Worm (Caenorhabditis elegans) whole organism, L1 larva: ENCODE data around the gene C42C1.9.

Experiments
- F16B12.6 ChIP-seq: fragments of 150-350 bp; optimal IDR thresholded peaks from 2 replicates; lab custom pipeline; 2014; ENCODE audit warnings: missing biosample characterization, missing genetic modification characterization
- aha-1 ChIP-seq: fragments of 150-350 bp; optimal IDR thresholded peaks from 2 replicates; lab custom pipeline; 2014; ENCODE audit warnings: missing biosample characterization, missing genetic modification characterization
- alr-1 ChIP-seq: fragments of 200-800 bp; sonication (Bioruptor generic); optimal IDR thresholded peaks from 2 replicates; lab custom pipeline; 2018; ENCODE audit warnings: borderline replicate concordance, mild to moderate bottlenecking, missing genetic modification characterization, missing compliant biosample characterization
- aly-2 ChIP-seq: fragments of 150-350 bp; optimal IDR thresholded peaks from 2 replicates; lab custom pipeline; 2014; ENCODE audit warnings: missing biosample characterization, missing genetic modification characterization
- ama-1 ChIP-seq: fragments of 150-350 bp; optimal IDR thresholded peaks from 2 replicates; lab custom pipeline; 2014
- blmp-1 ChIP-seq: fragments of 150-350 bp; optimal IDR thresholded peaks from 2 replicates; lab custom pipeline; 2014; ENCODE audit warnings: missing biosample characterization, missing genetic modification characterization
- ceh-88 ChIP-seq: fragments of 200-800 bp; sonication (Bioruptor generic); IDR thresholded peaks from 2 replicates; pipeline ENCODE4 v1.3.6; 2022; ENCODE audit warnings: missing genetic modification characterization, missing compliant biosample characterization
- dpl-1 ChIP-seq, 3 experiments: fragments of 150-350 bp in 2 of 3; sonication (generic microtip) in 1 of 3; optimal IDR thresholded peaks; 2 replicates each; lab custom pipeline; 2014 to 2017; ENCODE audit warnings: missing biosample characterization in 3 of 3, missing genetic modification characterization in 3 of 3, missing genetic modification reagents in 3 of 3
- dsc-1 ChIP-seq: sonication (generic microtip); optimal IDR thresholded peaks from 2 replicates; lab custom pipeline; 2016; ENCODE audit warnings: mild to moderate bottlenecking, missing genetic modification characterization, missing compliant biosample characterization
- efl-1 ChIP-seq, 4 experiments: fragments of 150-350 bp; optimal IDR thresholded peaks in 3 of 4; peaks in 1 of 4; 1 replicate in 1 of 4; 2 replicates in 3 of 4; lab custom pipeline; 2014; ENCODE audit warnings: missing biosample characterization in 2 of 4, missing genetic modification characterization in 2 of 4, missing genetic modification reagents in 2 of 4
- efl-3 ChIP-seq: fragments of 200-800 bp; sonication (Bioruptor generic); optimal IDR thresholded peaks from 2 replicates; lab custom pipeline; 2018; ENCODE audit warnings: mild to moderate bottlenecking, missing genetic modification characterization, missing compliant biosample characterization
- egl-13 ChIP-seq: sonication (generic microtip); optimal IDR thresholded peaks from 2 replicates; lab custom pipeline; 2016; ENCODE audit warnings: missing genotype, missing genetic modification reagents, missing genetic modification characterization, missing compliant biosample characterization
- elt-2 ChIP-seq: sonication (generic microtip); optimal IDR thresholded peaks from 2 replicates; lab custom pipeline; 2016; ENCODE audit warnings: missing genetic modification characterization, mild to moderate bottlenecking, inconsistent platforms, missing compliant biosample characterization, missing genetic modification reagents
- elt-3 ChIP-seq, 6 experiments: fragments of 150-350 bp in 1 of 6; sonication (generic microtip); optimal IDR thresholded peaks; 2 replicates each; lab custom pipeline; 2017 to 2018; ENCODE audit warnings: missing biosample characterization in 6 of 6, missing genetic modification characterization in 6 of 6, inconsistent platforms in 1 of 6
- fkh-4 ChIP-seq: sonication (generic microtip); optimal IDR thresholded peaks from 2 replicates; lab custom pipeline; 2016; ENCODE audit warnings: missing compliant biosample characterization, missing genetic modification characterization, borderline replicate concordance
- grh-1 ChIP-seq: fragments of 200-800 bp; sonication (Bioruptor generic); IDR thresholded peaks from 2 replicates; pipeline ENCODE4 v1.3.6; 2022; ENCODE audit warnings: missing genetic modification reagents, missing genetic modification characterization, missing compliant biosample characterization
- lin-13 ChIP-seq: fragments of 150-350 bp; optimal IDR thresholded peaks from 2 replicates; lab custom pipeline; 2014; ENCODE audit warnings: missing biosample characterization, missing genetic modification reagents, missing genetic modification characterization
- lin-15B ChIP-seq: fragments of 150-350 bp; sonication (generic microtip); optimal IDR thresholded peaks from 3 replicates; lab custom pipeline; 2014; ENCODE audit warnings: missing biosample characterization, missing genetic modification characterization
- lin-35 ChIP-seq, 2 experiments: fragments of 150-350 bp; optimal IDR thresholded peaks; 2 replicates each; lab custom pipeline; 2014; ENCODE audit warnings: missing biosample characterization in 2 of 2, missing genetic modification characterization in 2 of 2, missing genetic modification reagents in 2 of 2
- lsy-2 ChIP-seq, 2 experiments: fragments of 150-350 bp; optimal IDR thresholded peaks; 2 replicates each; lab custom pipeline; 2014; ENCODE audit warnings: missing biosample characterization in 2 of 2, missing genetic modification characterization in 2 of 2
- mab-9 ChIP-seq: fragments of 200-800 bp; sonication (Bioruptor generic); IDR thresholded peaks from 2 replicates; pipeline ENCODE4 v1.3.6; 2022; ENCODE audit warnings: missing genetic modification reagents, missing genetic modification characterization, missing compliant biosample characterization
- mep-1 ChIP-seq: fragments of 150-350 bp; optimal IDR thresholded peaks from 2 replicates; lab custom pipeline; 2014; ENCODE audit warnings: missing biosample characterization, missing genetic modification characterization
- nhr-11 ChIP-seq: fragments of 150-350 bp; optimal IDR thresholded peaks from 2 replicates; lab custom pipeline; 2014; ENCODE audit warnings: missing biosample characterization, missing genetic modification characterization
- nhr-19 ChIP-seq: fragments of 200-800 bp; sonication (Bioruptor generic); conservative IDR thresholded peaks from 2 replicates; pipeline ENCODE4 v1.3.6; 2022; ENCODE audit warnings: missing genetic modification characterization, missing compliant biosample characterization
- nhr-20 ChIP-seq: sonication (generic microtip); optimal IDR thresholded peaks from 2 replicates; lab custom pipeline; 2016; ENCODE audit warnings: mild to moderate bottlenecking, missing genetic modification characterization, missing compliant biosample characterization
- nhr-28 ChIP-seq: fragments of 150-350 bp; optimal IDR thresholded peaks from 2 replicates; lab custom pipeline; 2014; ENCODE audit warnings: missing biosample characterization, missing genetic modification characterization
- nhr-84 ChIP-seq: sonication (generic microtip); optimal IDR thresholded peaks from 2 replicates; lab custom pipeline; 2017; ENCODE audit warnings: missing biosample characterization, missing genetic modification characterization
- nhr-90 ChIP-seq: sonication (generic microtip); optimal IDR thresholded peaks from 2 replicates; lab custom pipeline; 2016; ENCODE audit warnings: mild to moderate bottlenecking, missing genetic modification characterization, missing compliant biosample characterization; ENCODE audit not compliant: poor library complexity
- rnt-1 ChIP-seq: sonication (generic microtip); optimal IDR thresholded peaks from 2 replicates; lab custom pipeline; 2016; ENCODE audit warnings: mild to moderate bottlenecking, missing genetic modification characterization, moderate library complexity, missing compliant biosample characterization
- skn-1 ChIP-seq: fragments of 150-350 bp; optimal IDR thresholded peaks from 2 replicates; lab custom pipeline; 2014; ENCODE audit warnings: missing biosample characterization, missing genetic modification characterization
- sptf-1 ChIP-seq: fragments of 150-350 bp; optimal IDR thresholded peaks from 2 replicates; lab custom pipeline; 2014; ENCODE audit warnings: missing biosample characterization, missing genetic modification characterization
- swsn-7 ChIP-seq: sonication (generic microtip); optimal IDR thresholded peaks from 2 replicates; lab custom pipeline; 2016; ENCODE audit warnings: missing genetic modification characterization, missing compliant biosample characterization
- unc-130 ChIP-seq: fragments of 150-350 bp; optimal IDR thresholded peaks from 2 replicates; lab custom pipeline; 2017; ENCODE audit warnings: missing biosample characterization, missing genetic modification characterization, inconsistent platforms
- unc-62 ChIP-seq: fragments of 150-350 bp; optimal IDR thresholded peaks from 2 replicates; lab custom pipeline; 2014; ENCODE audit warnings: missing biosample characterization, missing genetic modification reagents, missing genetic modification characterization
- unc-86 ChIP-seq: sonication (generic microtip); optimal IDR thresholded peaks from 2 replicates; lab custom pipeline; 2016; ENCODE audit warnings: missing genetic modification characterization, missing compliant biosample characterization
- xbp-1 ChIP-seq: sonication (generic microtip); optimal IDR thresholded peaks from 2 replicates; lab custom pipeline; 2016; ENCODE audit warnings: missing genetic modification characterization, missing compliant biosample characterization
- zip-4 ChIP-seq: fragments of 200-800 bp; sonication (Bioruptor generic); optimal IDR thresholded peaks from 2 replicates; lab custom pipeline; 2018; ENCODE audit warnings: mild to moderate bottlenecking, missing genetic modification characterization, moderate library complexity, missing compliant biosample characterization

C42C1.9 gene

DNA sequence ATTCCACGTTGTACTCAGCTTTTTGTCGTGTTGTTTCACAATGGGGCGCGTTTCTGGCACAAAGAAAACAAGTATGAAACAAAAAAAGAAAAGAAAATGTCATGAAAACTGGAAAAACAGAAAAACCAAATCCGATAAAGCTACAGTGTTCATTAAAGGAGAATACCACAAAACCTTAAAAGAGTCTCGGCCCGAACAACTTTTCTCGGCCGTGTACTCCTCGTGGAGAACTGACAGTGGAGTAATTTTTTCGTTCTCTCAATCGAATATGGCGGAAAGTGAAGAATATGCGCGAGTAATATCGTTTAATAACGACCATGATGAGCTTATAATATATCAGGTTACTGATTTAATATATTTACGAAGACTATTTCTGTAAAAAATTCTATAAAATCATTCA, 10.7 kb upstream of the C42C1.9 start, which contains the start of the genes tag-335 and vkmt-1 (continued):
- TF ChIP-seq elt-3 (tag; optimal IDR thresholded peaks at IDR 0.05; lab: Kevin White, UChicago) = no peak

DNA sequence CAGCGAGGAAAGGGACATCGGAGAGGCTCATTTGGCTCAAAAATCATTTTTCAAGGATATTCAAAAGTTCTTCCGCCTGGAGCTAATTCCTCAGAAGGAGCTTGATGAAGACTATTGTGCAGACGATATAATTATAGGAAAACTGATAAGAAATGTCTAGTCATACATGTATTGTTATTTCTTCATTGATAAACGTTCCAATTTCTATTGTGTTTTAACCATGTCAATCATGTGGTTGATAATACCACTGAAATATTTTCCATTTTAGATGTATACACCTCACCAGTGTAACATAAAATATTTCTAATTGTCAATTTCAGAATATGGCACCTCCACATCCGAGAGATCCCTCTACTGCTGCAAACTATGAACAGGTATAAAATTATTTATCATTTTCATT, 9.9 kb upstream of the C42C1.9 start, which contains the start of gene ltah-1.1:
Gene ltah-1.1, plus strand, starts transcription at position 283 of the 400 bp plus-strand sequence.
- TF ChIP-seq alr-1 (tag; lab: Kevin White, UChicago) (no peak), efl-3 (GFP tag; lab: Kevin White, UChicago) (no peak), grh-1 (GFP tag; lab: Robert Waterston, UW) (no peak), skn-1 (no peak)

ce11 chrIV:12282157-12282789, 7.0 kb upstream of the C42C1.9 start, which contains the start of the genes C42C1.12 and C42C1.19:
TSS of gene C42C1.12 (minus strand) at chrIV:12282207.
TSS of gene C42C1.19 (plus strand) at chrIV:12282739.
- TF ChIP-seq elt-2 (tag; lab: Kevin White, UChicago) (no peak), grh-1 (GFP tag; lab: Robert Waterston, UW) (no peak), efl-3 (GFP tag; lab: Kevin White, UChicago) (no peak), sptf-1 (tag; lab: Kevin White, UChicago) (no peak), lin-15B (no peak), egl-13 (tag; lab: Kevin White, UChicago) (no peak), xbp-1 (tag; lab: Kevin White, UChicago) (peak; percentile 32), F16B12.6 (tag; lab: Kevin White, UChicago) (peak; percentile 82), elt-3 (tag; optimal IDR thresholded peaks at IDR 0.05; lab: Kevin White, UChicago) (no peak), lin-35 (GFP tag; optimal IDR thresholded peaks at IDR 0.05; lab: Kevin White, UChicago) (peak; percentile 1 to 14), nhr-90 (tag; lab: Kevin White, UChicago) (no peak), dsc-1 (no peak), blmp-1 (tag; lab: Kevin White, UChicago) (peak; percentile 15), mep-1 (tag; lab: Kevin White, UChicago) (peak; percentile 53), efl-1 (optimal IDR thresholded peaks at IDR 0.05; lab: Kevin White, UChicago) (peak; percentile 1 to 30), efl-1 (GFP tag; optimal IDR thresholded peaks at IDR 0.05 in 1 of 2; lab: Kevin White, UChicago) (peak in 1 of 2 experiments; percentile 45), lsy-2 (tag; optimal IDR thresholded peaks at IDR 0.05; lab: Kevin White, UChicago) (peak; percentile 54 to 61), aly-2 (tag; lab: Kevin White, UChicago) (no peak), swsn-7 (tag; lab: Kevin White, UChicago) (peak; percentile 3), dpl-1 (GFP tag; optimal IDR thresholded peaks at IDR 0.05; lab: Kevin White, UChicago) (peak in 1 of 3 experiments; percentile 39)

DNA sequence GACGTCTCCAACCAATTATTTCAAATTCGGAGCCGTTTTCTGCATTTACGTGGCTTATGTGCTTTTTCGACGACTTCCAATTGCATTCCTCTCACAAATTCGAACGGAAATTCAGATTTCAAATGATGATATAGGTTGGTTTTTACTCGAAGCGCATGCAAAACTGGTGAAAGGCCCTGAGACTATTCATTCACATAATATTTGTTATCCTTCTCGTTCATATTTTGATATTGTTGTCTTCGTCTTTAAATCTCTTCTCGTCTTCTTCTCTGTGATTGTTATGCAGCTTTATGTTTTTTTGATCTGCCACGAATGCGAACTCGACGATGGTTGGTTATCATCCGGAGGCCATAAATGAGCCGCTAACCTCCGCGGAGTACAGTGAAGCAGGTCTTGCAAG, 6.4 kb upstream of the C42C1.9 start, which contains the start of gene hpo-12:
Gene hpo-12, plus strand, starts transcription at position 301 of the 400 bp plus-strand sequence.
- no peak for TF ChIP-seq ama-1 (lab: Kevin White, UChicago)
- TF ChIP-seq unc-62 (GFP tag; lab: Kevin White, UChicago) = no peak
- no peak for TF ChIP-seq ceh-88 (GFP tag; lab: Robert Waterston, UW)
- no peak for TF ChIP-seq nhr-84 (tag; lab: Kevin White, UChicago)
- no peak for TF ChIP-seq lin-35 (GFP tag; optimal IDR thresholded peaks at IDR 0.05; lab: Kevin White, UChicago)
- no peak for TF ChIP-seq F16B12.6 (tag; lab: Kevin White, UChicago)
- no peak for TF ChIP-seq nhr-19 (GFP tag; lab: Robert Waterston, UW)
- TF ChIP-seq xbp-1 (tag; lab: Kevin White, UChicago) = no peak
- TF ChIP-seq fkh-4 (tag; lab: Kevin White, UChicago) = no peak
- TF ChIP-seq aha-1 (tag; lab: Kevin White, UChicago) = no peak
- no peak for TF ChIP-seq unc-130 (tag; lab: Kevin White, UChicago)
- no peak for TF ChIP-seq egl-13 (tag; lab: Kevin White, UChicago)
- TF ChIP-seq unc-86 (tag; lab: Kevin White, UChicago) = no peak
- TF ChIP-seq nhr-28 = no peak
- no peak for TF ChIP-seq zip-4 (GFP tag; lab: Kevin White, UChicago)
- TF ChIP-seq nhr-20 (tag; lab: Kevin White, UChicago) = no peak
- TF ChIP-seq rnt-1 (tag; lab: Kevin White, UChicago) = no peak
- no peak for TF ChIP-seq nhr-11 (tag; lab: Kevin White, UChicago)
- TF ChIP-seq lin-13 = no peak
- no peak for TF ChIP-seq mab-9 (GFP tag; lab: Robert Waterston, UW)
